Fruit fly (Drosophila melanogaster): ENCODE results near the gene CG9515.

CG9515 gene

dm6 chr2L:8894224-8894623 lies 48.8 kb downstream of the CG9515 start:
- no peak for TF ChIP-seq cnc (optimal IDR thresholded peaks at IDR 0.05)
- no peak for TF ChIP-seq CG1620 (GFP tag; optimal IDR thresholded peaks at IDR 0.05)
- TF ChIP-seq Hr96 (GFP tag; optimal IDR thresholded peaks at IDR 0.05), result no peak
- TF ChIP-seq ovo (GFP tag; optimal IDR thresholded peaks at IDR 0.05), result no peak
- no peak for TF ChIP-seq CG7045 (GFP tag; optimal IDR thresholded peaks at IDR 0.05)
- TF ChIP-seq kay (GFP tag; ENCODE audit: borderline replicate concordance), result no peak
- TF ChIP-seq bab1 (GFP tag; optimal IDR thresholded peaks at IDR 0.05), result no peak
- TF ChIP-seq CG7101 (tag; optimal IDR thresholded peaks at IDR 0.05), result no peak
- TF ChIP-seq cic (GFP tag; optimal IDR thresholded peaks at IDR 0.05), result no peak
- TF ChIP-seq CG14711 (tag; optimal IDR thresholded peaks at IDR 0.05), result no peak
- no peak for TF ChIP-seq Clk (GFP tag; optimal IDR thresholded peaks at IDR 0.05)
- TF ChIP-seq CG5204 (GFP tag; optimal IDR thresholded peaks at IDR 0.05), result no peak
- TF ChIP-seq CG11617 (GFP tag; optimal IDR thresholded peaks at IDR 0.05), result no peak
- TF ChIP-seq Mnt (GFP tag; optimal IDR thresholded peaks at IDR 0.05), result no peak
- TF ChIP-seq tj (GFP tag; optimal IDR thresholded peaks at IDR 0.05), result no peak
- TF ChIP-seq pad (GFP tag; optimal IDR thresholded peaks at IDR 0.05), result no peak
- TF ChIP-seq toe (GFP tag; optimal IDR thresholded peaks at IDR 0.05), result no peak
- no peak for TF ChIP-seq CG12768 (GFP tag; optimal IDR thresholded peaks at IDR 0.05)
- no peak for TF ChIP-seq Crg-1 (GFP tag; optimal IDR thresholded peaks at IDR 0.05)
- no peak for TF ChIP-seq CG33017 (tag; optimal IDR thresholded peaks at IDR 0.05)

Measured in whole organism, adult.